Worm (Caenorhabditis elegans) whole organism, L4 larva: ENCODE data around the gene ZK370.4.

Experiments used
- F10B5.3 ChIP-seq: sonication (generic microtip); optimal IDR thresholded peaks from 2 replicates; lab custom pipeline; 2016; ENCODE audit warnings: mild to moderate bottlenecking, missing genetic modification characterization, missing compliant biosample characterization
- F26F4.8 ChIP-seq: fragments of 200-800 bp; sonication (Bioruptor generic); conservative IDR thresholded peaks from 2 replicates; pipeline ENCODE4 v1.3.6; 2022; ENCODE audit warnings: missing genetic modification characterization, missing compliant biosample characterization
- F37D6.2 ChIP-seq: sonication (generic microtip); optimal IDR thresholded peaks from 2 replicates; lab custom pipeline; 2016; ENCODE audit warnings: mild to moderate bottlenecking, missing genetic modification characterization, missing compliant biosample characterization
- Y105C5A.15 ChIP-seq: fragments of 200-800 bp; sonication (Bioruptor generic); IDR thresholded peaks from 2 replicates; pipeline ENCODE4 v1.3.6; 2022; ENCODE audit warnings: missing genetic modification characterization, missing compliant biosample characterization
- Y48G9A.11 ChIP-seq: fragments of 200-800 bp; sonication (Bioruptor generic); IDR thresholded peaks from 2 replicates; pipeline ENCODE4 v1.3.6; 2022; ENCODE audit warnings: missing genetic modification reagents, missing genetic modification characterization, missing compliant biosample characterization
- Y5F2A.4 ChIP-seq: fragments of 200-800 bp; sonication (Bioruptor generic); optimal IDR thresholded peaks from 2 replicates; lab custom pipeline; 2018; ENCODE audit warnings: mild to moderate bottlenecking, missing genetic modification characterization, missing compliant biosample characterization
- Y75B8A.6 ChIP-seq: fragments of 200-800 bp; sonication (Bioruptor generic); IDR thresholded peaks from 2 replicates; pipeline ENCODE4 v1.3.6; 2022; ENCODE audit warnings: missing genetic modification reagents, missing genetic modification characterization, missing compliant biosample characterization
- ZK337.2 ChIP-seq: fragments of 200-800 bp; sonication (Bioruptor generic); IDR thresholded peaks from 2 replicates; pipeline ENCODE4 v1.3.6; 2022; ENCODE audit warnings: missing genetic modification reagents, missing genetic modification characterization, missing compliant biosample characterization
- aly-2 ChIP-seq: sonication (generic microtip); optimal IDR thresholded peaks from 2 replicates; lab custom pipeline; 2018; ENCODE audit warnings: missing biosample characterization, missing genetic modification characterization
- ama-1 ChIP-seq: fragments of 150-350 bp; optimal IDR thresholded peaks from 2 replicates; lab custom pipeline; 2014; ENCODE audit warnings: inconsistent platforms, mixed read lengths
- arid-1 ChIP-seq: fragments of 200-800 bp; sonication (Bioruptor generic); conservative IDR thresholded peaks from 2 replicates; pipeline ENCODE4 v1.3.6; 2022; ENCODE audit warnings: missing genetic modification reagents, missing genetic modification characterization, missing compliant biosample characterization
- attf-4 ChIP-seq: sonication (generic microtip); optimal IDR thresholded peaks from 3 replicates; lab custom pipeline; 2017; ENCODE audit warnings: missing biosample characterization, missing genetic modification characterization
- ceh-20 ChIP-seq: fragments of 200-800 bp; sonication (Bioruptor generic); IDR thresholded peaks from 2 replicates; pipeline ENCODE4 v1.3.6; 2022; ENCODE audit warnings: missing genetic modification reagents, missing genetic modification characterization, missing compliant biosample characterization
- ceh-28 ChIP-seq: fragments of 150-350 bp; optimal IDR thresholded peaks from 2 replicates; lab custom pipeline; 2014; ENCODE audit warnings: missing biosample characterization, missing genetic modification reagents, missing genetic modification characterization
- ceh-32 ChIP-seq: sonication (generic microtip); optimal IDR thresholded peaks from 2 replicates; lab custom pipeline; 2016; ENCODE audit warnings: mild to moderate bottlenecking, missing genetic modification characterization, missing compliant biosample characterization; ENCODE audit not compliant: poor library complexity
- ceh-44 ChIP-seq: fragments of 200-800 bp; sonication (Bioruptor generic); IDR thresholded peaks from 2 replicates; pipeline ENCODE4 v1.3.6; 2022; ENCODE audit warnings: missing genetic modification reagents, missing genetic modification characterization, missing compliant biosample characterization
- ceh-82 ChIP-seq: sonication (generic microtip); optimal IDR thresholded peaks from 2 replicates; lab custom pipeline; 2017; ENCODE audit warnings: missing biosample characterization, missing genetic modification characterization
- ces-1 ChIP-seq: fragments of 150-350 bp; sonication (generic microtip); optimal IDR thresholded peaks from 4 replicates; lab custom pipeline; 2014; ENCODE audit warnings: missing biosample characterization, missing genetic modification reagents, missing genetic modification characterization
- daf-12 ChIP-seq: fragments of 150-350 bp; optimal IDR thresholded peaks from 2 replicates; lab custom pipeline; 2014; ENCODE audit warnings: missing biosample characterization, missing genetic modification reagents, missing genetic modification characterization
- daf-16 ChIP-seq, 3 experiments: sonication (generic microtip); optimal IDR thresholded peaks; 2 replicates each; lab custom pipeline; 2016 to 2017; ENCODE audit warnings: missing genetic modification characterization in 3 of 3, missing genetic modification reagents in 3 of 3, mild to moderate bottlenecking in 2 of 3, missing compliant biosample characterization in 2 of 3, missing biosample characterization in 1 of 3, moderate library complexity in 1 of 3
- dve-1 ChIP-seq: sonication (generic microtip); optimal IDR thresholded peaks from 2 replicates; lab custom pipeline; 2017; ENCODE audit warnings: antibody characterized with exemption, mild to moderate bottlenecking, missing genetic modification characterization, missing compliant biosample characterization; ENCODE audit not compliant: insufficient read depth
- egl-27 ChIP-seq: sonication (generic microtip); optimal IDR thresholded peaks from 3 replicates; lab custom pipeline; 2017; ENCODE audit warnings: missing biosample characterization, missing genetic modification reagents, missing genetic modification characterization
- egl-43 ChIP-seq: fragments of 200-800 bp; sonication (Bioruptor generic); IDR thresholded peaks from 2 replicates; pipeline ENCODE4 v1.3.6; 2022; ENCODE audit warnings: missing genetic modification reagents, missing genetic modification characterization, missing compliant biosample characterization
- hif-1 ChIP-seq, 2 experiments: sonication (generic microtip); optimal IDR thresholded peaks; 2 replicates each; lab custom pipeline; 2016 to 2017; ENCODE audit warnings: missing compliant biosample characterization in 2 of 2, missing genetic modification characterization in 2 of 2, missing genetic modification reagents in 2 of 2, missing genotype in 2 of 2, mild to moderate bottlenecking in 1 of 2
- hlh-11 ChIP-seq: fragments of 200-800 bp; sonication (Bioruptor generic); optimal IDR thresholded peaks from 2 replicates; lab custom pipeline; 2018; ENCODE audit warnings: mild to moderate bottlenecking, missing genetic modification characterization, missing compliant biosample characterization
- hmg-1.1 ChIP-seq: fragments of 200-800 bp; sonication (Bioruptor generic); IDR thresholded peaks from 2 replicates; pipeline ENCODE4 v1.3.6; 2022; ENCODE audit warnings: missing genetic modification reagents, missing genetic modification characterization, missing compliant biosample characterization
- lin-1 ChIP-seq: fragments of 200-800 bp; sonication (Bioruptor generic); IDR thresholded peaks from 2 replicates; pipeline ENCODE4 v1.3.6; 2022; ENCODE audit warnings: missing genetic modification reagents, missing genetic modification characterization, missing compliant biosample characterization
- lin-13 ChIP-seq: fragments of 150-350 bp; optimal IDR thresholded peaks from 2 replicates; lab custom pipeline; 2014; ENCODE audit warnings: missing biosample characterization, missing genetic modification reagents, missing genetic modification characterization
- lir-3 ChIP-seq: sonication (generic microtip); optimal IDR thresholded peaks from 2 replicates; lab custom pipeline; 2016; ENCODE audit warnings: mild to moderate bottlenecking, missing genetic modification characterization, missing compliant biosample characterization
- madf-5 ChIP-seq, 2 experiments: fragments of 200-800 bp; sonication (Bioruptor generic); IDR thresholded peaks; 2 replicates each; pipeline ENCODE4 v1.3.6; 2022; ENCODE audit warnings: missing compliant biosample characterization in 2 of 2, missing genetic modification characterization in 2 of 2
- mdl-1 ChIP-seq, 2 experiments: fragments of 150-350 bp in 1 of 2; sonication (generic microtip) in 1 of 2; optimal IDR thresholded peaks; 2 replicates each; lab custom pipeline; 2014 to 2017; ENCODE audit warnings: missing biosample characterization in 2 of 2, missing genetic modification characterization in 2 of 2
- mxl-2 ChIP-seq: fragments of 200-800 bp; sonication (Bioruptor generic); conservative IDR thresholded peaks from 2 replicates; pipeline ENCODE4 v1.3.6; 2022; ENCODE audit warnings: missing genetic modification reagents, missing genetic modification characterization, missing compliant biosample characterization
- mxl-3 ChIP-seq: fragments of 200-800 bp; sonication (Bioruptor generic); optimal IDR thresholded peaks from 2 replicates; lab custom pipeline; 2018; ENCODE audit warnings: mild to moderate bottlenecking, missing genetic modification characterization, missing compliant biosample characterization
- nhr-10 ChIP-seq: fragments of 150-350 bp; optimal IDR thresholded peaks from 2 replicates; lab custom pipeline; 2014; ENCODE audit warnings: missing biosample characterization, missing genetic modification characterization
- nhr-11 ChIP-seq: fragments of 150-350 bp; optimal IDR thresholded peaks from 2 replicates; lab custom pipeline; 2014; ENCODE audit warnings: missing biosample characterization, missing genetic modification characterization
- nhr-237 ChIP-seq: sonication (generic microtip); optimal IDR thresholded peaks from 2 replicates; lab custom pipeline; 2017; ENCODE audit warnings: missing biosample characterization, missing genetic modification characterization
- nhr-6 ChIP-seq: fragments of 150-350 bp; optimal IDR thresholded peaks from 2 replicates; lab custom pipeline; 2014; ENCODE audit warnings: missing biosample characterization, missing genetic modification characterization
- nhr-77 ChIP-seq: fragments of 150-350 bp; optimal IDR thresholded peaks from 2 replicates; lab custom pipeline; 2014; ENCODE audit warnings: missing biosample characterization, missing genetic modification characterization
- php-3 ChIP-seq: fragments of 200-800 bp; sonication (Bioruptor generic); IDR thresholded peaks from 2 replicates; pipeline ENCODE4 v1.3.6; 2022; ENCODE audit warnings: missing genetic modification reagents, missing genetic modification characterization, missing compliant biosample characterization
- rbr-2 ChIP-seq: sonication (generic microtip); optimal IDR thresholded peaks from 2 replicates; lab custom pipeline; 2016; ENCODE audit warnings: missing genotype, missing genetic modification characterization, missing compliant biosample characterization
- saeg-2 ChIP-seq: fragments of 200-800 bp; sonication (Bioruptor generic); IDR thresholded peaks from 2 replicates; pipeline ENCODE4 v1.3.6; 2022; ENCODE audit warnings: missing genetic modification reagents, missing genetic modification characterization, missing compliant biosample characterization
- snpc-1.2 ChIP-seq: fragments of 200-800 bp; sonication (Bioruptor generic); IDR thresholded peaks from 2 replicates; pipeline ENCODE4 v1.3.6; 2022; ENCODE audit warnings: missing genetic modification reagents, missing genetic modification characterization, missing compliant biosample characterization
- spr-1 ChIP-seq: sonication (generic microtip); optimal IDR thresholded peaks from 2 replicates; lab custom pipeline; 2016; ENCODE audit warnings: mild to moderate bottlenecking, missing genetic modification characterization, missing compliant biosample characterization
- spr-3 ChIP-seq: fragments of 200-800 bp; sonication (Bioruptor generic); optimal IDR thresholded peaks from 2 replicates; lab custom pipeline; 2018; ENCODE audit warnings: mild to moderate bottlenecking, missing genetic modification characterization, missing compliant biosample characterization
- unc-39 ChIP-seq: sonication (generic microtip); optimal IDR thresholded peaks from 2 replicates; lab custom pipeline; 2017; ENCODE audit warnings: missing biosample characterization, missing genetic modification characterization
- unc-62 ChIP-seq, 3 experiments: fragments of 150-350 bp in 1 of 3; sonication (generic microtip); optimal IDR thresholded peaks in 2 of 3; peaks in 1 of 3; 1 replicate in 1 of 3; 2 replicates in 2 of 3; lab custom pipeline; 2014 to 2017; ENCODE audit warnings: missing biosample characterization in 3 of 3, missing genetic modification characterization in 3 of 3, missing genetic modification reagents in 3 of 3, missing genotype in 1 of 3
- ztf-11 ChIP-seq: fragments of 150-350 bp; optimal IDR thresholded peaks from 2 replicates; lab custom pipeline; 2014; ENCODE audit warnings: missing biosample characterization, missing genetic modification characterization

Gene ZK370.4

DNA sequence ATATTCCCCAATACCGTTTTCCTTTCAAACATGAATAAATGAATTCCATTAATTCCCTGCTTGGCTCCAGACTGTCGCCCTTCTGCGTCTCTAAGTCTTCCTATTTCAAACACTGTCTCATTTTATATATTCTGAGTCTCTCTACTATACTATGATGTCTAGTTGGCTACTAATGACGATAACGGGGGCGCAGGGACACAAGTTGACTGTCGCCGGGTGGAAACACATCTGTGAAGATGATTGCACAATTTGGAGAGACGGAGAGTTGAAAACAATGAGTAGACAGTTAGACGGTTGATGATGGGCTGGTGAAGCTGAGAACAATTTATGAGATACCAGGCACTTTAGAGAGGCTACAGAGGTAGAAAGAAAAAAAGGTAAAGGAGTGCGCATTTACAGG, 18.3 kb upstream of the ZK370.4 start, which contains the start of gene sma-2 (continued):
- TF ChIP-seq mxl-3 (GFP tag; lab: Kevin White, UChicago) = no peak
- peak in 1 of 2 experiments; percentile 14 for TF ChIP-seq unc-62 (GFP tag; optimal IDR thresholded peaks at IDR 0.05 in 1 of 2; lab: Kevin White, UChicago)
- no peak for TF ChIP-seq unc-62 (tag; optimal IDR thresholded peaks at IDR 0.05; lab: Kevin White, UChicago)
- peak; percentile 74 for TF ChIP-seq nhr-6 (tag; lab: Kevin White, UChicago)
- no peak for TF ChIP-seq saeg-2 (GFP tag; lab: Robert Waterston, UW)
- peak; percentile 99 for TF ChIP-seq hlh-11 (tag; lab: Kevin White, UChicago)
- TF ChIP-seq ceh-28 (tag; lab: Kevin White, UChicago) = no peak
- TF ChIP-seq egl-27 (tag; lab: Kevin White, UChicago) = no peak
- peak in 1 of 2 experiments; percentile 50 for TF ChIP-seq hif-1 (tag; optimal IDR thresholded peaks at IDR 0.05; lab: Kevin White, UChicago)
- no peak for TF ChIP-seq daf-12 (tag; lab: Kevin White, UChicago)
- TF ChIP-seq ceh-44 (GFP tag; lab: Robert Waterston, UW) = no peak
- peak; percentile 5 for TF ChIP-seq lin-13 (GFP tag; lab: Kevin White, UChicago)
- no peak for TF ChIP-seq nhr-237 (tag; lab: Kevin White, UChicago)
- no peak for TF ChIP-seq spr-3
- no peak for TF ChIP-seq mxl-2 (GFP tag; lab: Robert Waterston, UW)
- TF ChIP-seq rbr-2 (tag; lab: Kevin White, UChicago) = peak; percentile 47
- TF ChIP-seq, all 104 proteins: peak for 36

DNA sequence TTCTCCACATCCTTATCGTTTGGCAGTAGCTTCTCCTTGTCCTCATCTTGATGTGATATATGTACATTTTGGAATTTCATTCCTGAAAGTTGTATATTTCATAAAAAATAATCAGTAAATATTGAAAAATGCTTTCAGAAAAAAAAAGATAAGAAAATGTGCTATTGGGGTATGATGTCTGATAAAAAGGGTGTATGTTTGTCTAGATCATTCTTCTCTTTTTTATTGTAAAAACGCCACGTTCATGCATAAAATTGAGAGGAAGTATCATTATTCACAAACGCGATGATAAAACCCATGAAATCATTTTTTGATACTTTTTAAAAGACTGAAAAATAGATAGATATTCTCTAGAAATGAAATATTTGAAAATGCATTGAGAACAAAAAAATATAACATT, 17.4 kb upstream of the ZK370.4 start:
- TF ChIP-seq hif-1 (tag; optimal IDR thresholded peaks at IDR 0.05; lab: Kevin White, UChicago) (no peak), ces-1 (no peak), nhr-237 (tag; lab: Kevin White, UChicago) (no peak), egl-27 (tag; lab: Kevin White, UChicago) (no peak), aly-2 (tag; lab: Kevin White, UChicago) (no peak), Y48G9A.11 (GFP tag; lab: Robert Waterston, UW) (no peak), unc-39 (tag; lab: Kevin White, UChicago) (no peak), ceh-28 (tag; lab: Kevin White, UChicago) (no peak), F26F4.8 (GFP tag; lab: Robert Waterston, UW) (no peak), nhr-10 (tag; lab: Kevin White, UChicago) (no peak), ceh-82 (no peak), spr-3 (no peak), mdl-1 (tag; optimal IDR thresholded peaks at IDR 0.05; lab: Kevin White, UChicago) (peak in 1 of 2 experiments; percentile 43), ZK337.2 (GFP tag; lab: Robert Waterston, UW) (no peak), daf-16 (GFP tag; optimal IDR thresholded peaks at IDR 0.05; lab: Kevin White, UChicago) (no peak), daf-16 (tag; optimal IDR thresholded peaks at IDR 0.05; lab: Kevin White, UChicago) (peak; percentile 67), rbr-2 (tag; lab: Kevin White, UChicago) (no peak), madf-5 (GFP tag; IDR thresholded peaks at IDR 0.05; lab: Robert Waterston, UW) (no peak), php-3 (GFP tag; lab: Robert Waterston, UW) (peak; percentile 93), F10B5.3 (tag; lab: Kevin White, UChicago) (no peak), nhr-77 (peak; percentile 48), ceh-20 (GFP tag; lab: Robert Waterston, UW) (no peak), arid-1 (GFP tag; lab: Robert Waterston, UW) (no peak), ama-1 (lab: Kevin White, UChicago) (no peak), nhr-11 (tag; lab: Kevin White, UChicago) (no peak), F37D6.2 (tag; lab: Kevin White, UChicago) (no peak), daf-12 (tag; lab: Kevin White, UChicago) (no peak), nhr-6 (tag; lab: Kevin White, UChicago) (peak; percentile 11), attf-4 (tag; lab: Kevin White, UChicago) (no peak), Y105C5A.15 (GFP tag; lab: Robert Waterston, UW) (no peak), dve-1 (peak; percentile 83), Y5F2A.4 (GFP tag; lab: Kevin White, UChicago) (no peak), ceh-32 (tag; lab: Kevin White, UChicago) (no peak), lir-3 (no peak), spr-1 (no peak), lin-13 (GFP tag; lab: Kevin White, UChicago) (no peak), lin-1 (GFP tag; lab: Robert Waterston, UW) (no peak), hmg-1.1 (GFP tag; lab: Robert Waterston, UW) (no peak), ztf-11 (tag; lab: Kevin White, UChicago) (no peak), egl-43 (GFP tag; lab: Robert Waterston, UW) (no peak), hlh-11 (tag; lab: Kevin White, UChicago) (peak; percentile 78), saeg-2 (GFP tag; lab: Robert Waterston, UW) (no peak), snpc-1.2 (GFP tag; lab: Robert Waterston, UW) (no peak), Y75B8A.6 (GFP tag; lab: Robert Waterston, UW) (no peak)
